Worm (Caenorhabditis elegans) whole organism, late embryonic: ENCODE measurements around the gene pdi-2.
A peak's percentile ranks its signal among the peaks of the same experiment; 100 is the strongest.

Experiments used
- C38D4.7 ChIP-seq: fragments of 200-800 bp; sonication (Bioruptor generic); optimal IDR thresholded peaks from 2 replicates; lab custom pipeline; 2018; ENCODE audit warnings: mild to moderate bottlenecking, missing genetic modification characterization, moderate library complexity, missing compliant biosample characterization
- K09A11.1 ChIP-seq: sonication (generic microtip); optimal IDR thresholded peaks from 2 replicates; lab custom pipeline; 2017; ENCODE audit warnings: antibody characterized with exemption, mild to moderate bottlenecking, missing genetic modification characterization, missing compliant biosample characterization; ENCODE audit not compliant: insufficient read depth
- Y22D7AL.16 ChIP-seq: sonication (generic microtip); optimal IDR thresholded peaks from 2 replicates; lab custom pipeline; 2016; ENCODE audit warnings: missing genetic modification characterization, missing compliant biosample characterization
- ama-1 ChIP-seq: fragments of 150-350 bp; optimal IDR thresholded peaks from 2 replicates; lab custom pipeline; 2014
- ceh-18 ChIP-seq: sonication (generic microtip); optimal IDR thresholded peaks from 2 replicates; lab custom pipeline; 2016; ENCODE audit warnings: missing genetic modification characterization, missing compliant biosample characterization
- ceh-2 ChIP-seq: sonication (generic microtip); optimal IDR thresholded peaks from 2 replicates; lab custom pipeline; 2016; ENCODE audit warnings: missing genotype, missing genetic modification characterization, missing compliant biosample characterization
- ceh-24 ChIP-seq: sonication (generic microtip); optimal IDR thresholded peaks from 2 replicates; lab custom pipeline; 2016; ENCODE audit warnings: mild to moderate bottlenecking, missing genetic modification characterization, missing compliant biosample characterization
- ceh-31 ChIP-seq: sonication (generic microtip); optimal IDR thresholded peaks from 2 replicates; lab custom pipeline; 2016; ENCODE audit warnings: missing genetic modification characterization, missing compliant biosample characterization
- ceh-34 ChIP-seq: sonication (generic microtip); optimal IDR thresholded peaks from 2 replicates; lab custom pipeline; 2016; ENCODE audit warnings: mild to moderate bottlenecking, missing genetic modification characterization, missing compliant biosample characterization
- ceh-45 ChIP-seq: fragments of 200-800 bp; sonication (Bioruptor generic); IDR thresholded peaks from 2 replicates; pipeline ENCODE4 v1.3.6; 2022; ENCODE audit warnings: missing genetic modification reagents, missing genetic modification characterization, missing compliant biosample characterization
- ceh-48 ChIP-seq: sonication (generic microtip); optimal IDR thresholded peaks from 2 replicates; lab custom pipeline; 2016; ENCODE audit warnings: missing genetic modification characterization, inconsistent platforms, missing compliant biosample characterization
- ceh-6 ChIP-seq: fragments of 200-800 bp; sonication (Bioruptor generic); optimal IDR thresholded peaks from 2 replicates; lab custom pipeline; 2018; ENCODE audit warnings: mild to moderate bottlenecking, missing genetic modification characterization, missing compliant biosample characterization
- ceh-9 ChIP-seq: sonication (generic microtip); optimal IDR thresholded peaks from 2 replicates; lab custom pipeline; 2016; ENCODE audit warnings: mild to moderate bottlenecking, missing genetic modification characterization, inconsistent platforms, missing compliant biosample characterization
- elt-2 ChIP-seq: sonication (generic microtip); optimal IDR thresholded peaks from 2 replicates; lab custom pipeline; 2016; ENCODE audit warnings: missing genetic modification reagents, missing genetic modification characterization, missing compliant biosample characterization
- fax-1 ChIP-seq: sonication (generic microtip); optimal IDR thresholded peaks from 2 replicates; lab custom pipeline; 2016; ENCODE audit warnings: missing genotype, missing genetic modification characterization, missing compliant biosample characterization
- fkh-10 ChIP-seq: fragments of 150-350 bp; optimal IDR thresholded peaks from 2 replicates; lab custom pipeline; 2014; ENCODE audit warnings: missing biosample characterization, missing genetic modification reagents, missing genetic modification characterization
- fkh-6 ChIP-seq: sonication (generic microtip); optimal IDR thresholded peaks from 2 replicates; lab custom pipeline; 2016; ENCODE audit warnings: missing genetic modification characterization, missing compliant biosample characterization
- gmeb-2 ChIP-seq: sonication (generic microtip); optimal IDR thresholded peaks from 2 replicates; lab custom pipeline; 2016; ENCODE audit warnings: missing genetic modification characterization, inconsistent platforms, missing compliant biosample characterization
- hlh-13 ChIP-seq: fragments of 200-800 bp; sonication (Bioruptor generic); optimal IDR thresholded peaks from 2 replicates; lab custom pipeline; 2018; ENCODE audit warnings: mild to moderate bottlenecking, missing genetic modification characterization, missing compliant biosample characterization
- hlh-15 ChIP-seq: sonication (generic microtip); optimal IDR thresholded peaks from 2 replicates; lab custom pipeline; 2016; ENCODE audit warnings: missing genetic modification characterization, missing compliant biosample characterization
- hlh-30 ChIP-seq: sonication (generic microtip); optimal IDR thresholded peaks from 2 replicates; lab custom pipeline; 2017; ENCODE audit warnings: antibody characterized with exemption, missing genetic modification characterization, missing compliant biosample characterization; ENCODE audit not compliant: insufficient read depth
- hlh-8 ChIP-seq: sonication (generic microtip); optimal IDR thresholded peaks from 2 replicates; lab custom pipeline; 2016; ENCODE audit warnings: missing genotype, missing genetic modification characterization, missing compliant biosample characterization
- lim-6 ChIP-seq: sonication (generic microtip); optimal IDR thresholded peaks from 2 replicates; lab custom pipeline; 2016; ENCODE audit warnings: missing genetic modification characterization, missing compliant biosample characterization
- mec-3 ChIP-seq: sonication (generic microtip); optimal IDR thresholded peaks from 2 replicates; lab custom pipeline; 2016; ENCODE audit warnings: borderline replicate concordance, missing genetic modification characterization, missing compliant biosample characterization
- pat-9 ChIP-seq: fragments of 200-800 bp; sonication (Bioruptor generic); optimal IDR thresholded peaks from 2 replicates; lab custom pipeline; 2018; ENCODE audit warnings: mild to moderate bottlenecking, missing genetic modification characterization, moderate library complexity, missing compliant biosample characterization
- pax-1 ChIP-seq: fragments of 150-350 bp; optimal IDR thresholded peaks from 2 replicates; lab custom pipeline; 2014; ENCODE audit warnings: missing biosample characterization, missing genetic modification characterization
- pha-2 ChIP-seq: sonication (generic microtip); optimal IDR thresholded peaks from 2 replicates; lab custom pipeline; 2017; ENCODE audit warnings: mild to moderate bottlenecking, missing genetic modification characterization, missing compliant biosample characterization
- pqm-1 ChIP-seq: sonication (generic microtip); optimal IDR thresholded peaks from 2 replicates; lab custom pipeline; 2016; ENCODE audit warnings: missing genetic modification characterization, missing compliant biosample characterization
- pros-1 ChIP-seq: fragments of 150-350 bp; optimal IDR thresholded peaks from 2 replicates; lab custom pipeline; 2014; ENCODE audit warnings: missing biosample characterization, missing genetic modification reagents, missing genetic modification characterization
- ref-2 ChIP-seq: sonication (generic microtip); optimal IDR thresholded peaks from 2 replicates; lab custom pipeline; 2016; ENCODE audit warnings: missing genetic modification characterization, missing compliant biosample characterization
- sdc-2 ChIP-seq: sonication (generic microtip); optimal IDR thresholded peaks from 2 replicates; lab custom pipeline; 2016; ENCODE audit warnings: missing genotype, missing genetic modification characterization, missing compliant biosample characterization
- sox-4 ChIP-seq: sonication (generic microtip); optimal IDR thresholded peaks from 2 replicates; lab custom pipeline; 2017; ENCODE audit warnings: mild to moderate bottlenecking, missing genetic modification characterization, inconsistent platforms, missing compliant biosample characterization
- syd-9 ChIP-seq: sonication (generic microtip); optimal IDR thresholded peaks from 2 replicates; lab custom pipeline; 2016; ENCODE audit warnings: mild to moderate bottlenecking, missing genetic modification characterization, moderate library complexity, missing compliant biosample characterization
- tbx-2 ChIP-seq: sonication (generic microtip); optimal IDR thresholded peaks from 2 replicates; lab custom pipeline; 2016; ENCODE audit warnings: missing genetic modification characterization, missing compliant biosample characterization
- tbx-7 ChIP-seq: sonication (generic microtip); optimal IDR thresholded peaks from 2 replicates; lab custom pipeline; 2016; ENCODE audit warnings: missing genotype, missing genetic modification characterization, missing compliant biosample characterization
- unc-55 ChIP-seq: sonication (generic microtip); optimal IDR thresholded peaks from 2 replicates; lab custom pipeline; 2017; ENCODE audit warnings: missing biosample characterization, missing genetic modification reagents, missing genetic modification characterization
- unc-86 ChIP-seq: sonication (generic microtip); optimal IDR thresholded peaks from 2 replicates; lab custom pipeline; 2016; ENCODE audit warnings: missing genetic modification characterization, missing compliant biosample characterization

The pdi-2 gene

DNA sequence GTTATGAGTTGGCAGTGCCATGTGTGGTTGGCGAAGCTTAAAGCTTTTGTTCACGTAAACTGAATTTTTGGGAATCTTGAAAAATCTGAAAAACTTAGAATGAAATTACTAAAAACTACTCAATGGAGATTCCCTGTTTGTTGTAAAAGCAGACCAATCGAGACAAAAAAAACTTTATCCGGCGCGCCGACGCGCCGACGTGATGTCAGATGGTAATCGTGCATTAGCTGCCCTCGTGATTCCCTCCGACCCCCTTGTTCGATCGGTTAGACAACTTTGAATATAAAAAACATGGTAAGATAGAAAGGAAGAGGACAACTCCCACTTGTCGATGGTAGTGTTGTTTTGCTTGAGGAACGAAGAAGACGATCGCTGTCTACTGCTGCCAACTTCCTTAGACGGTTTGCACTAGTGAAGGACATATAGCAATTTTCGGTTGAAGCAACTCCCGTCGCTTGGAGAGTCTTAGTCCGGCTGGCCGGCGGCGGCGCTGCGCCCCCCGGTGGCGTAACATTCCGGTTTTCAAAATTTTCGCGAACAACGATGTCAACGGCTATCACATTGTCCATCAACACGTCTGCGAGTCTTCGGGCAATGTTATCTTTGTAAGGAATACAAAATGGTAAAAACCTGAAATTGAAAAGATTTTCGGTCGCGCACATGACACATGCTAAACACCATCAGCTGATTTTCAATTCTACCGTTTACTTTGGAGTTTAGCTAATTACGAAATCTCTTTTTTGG, 26.1 kb downstream of the pdi-2 start, which contains the start of gene C07A12.18:
Gene C07A12.18 (minus strand): TSS at position 51 of the 744 bp plus-strand sequence.
- TF ChIP-seq fkh-10 (GFP tag; lab: Kevin White, UChicago) (no peak), mec-3 (tag; lab: Kevin White, UChicago) (no peak), fkh-6 (tag; lab: Kevin White, UChicago) (no peak), ceh-6 (GFP tag; lab: Kevin White, UChicago) (no peak), ceh-2 (tag; lab: Kevin White, UChicago) (no peak), hlh-13 (GFP tag; lab: Kevin White, UChicago) (no peak), tbx-7 (tag; lab: Kevin White, UChicago) (no peak), ceh-18 (tag; lab: Kevin White, UChicago) (no peak), pros-1 (tag; lab: Kevin White, UChicago) (no peak), ceh-48 (no peak), ceh-45 (GFP tag; lab: Robert Waterston, UW) (no peak), elt-2 (tag; lab: Kevin White, UChicago) (no peak), ama-1 (lab: Kevin White, UChicago) (no peak)
- TF ChIP-seq, all 69 proteins: peak for 0

ce11 chrX:4550987-4551386, 27.0 kb downstream of the pdi-2 start:
- TF ChIP-seq ceh-24 (no peak), ref-2 (peak; percentile 60), sdc-2 (no peak)

ce11 chrX:4553033-4553432, 29.1 kb downstream of the pdi-2 start:
- TF ChIP-seq unc-86 (tag; lab: Kevin White, UChicago) (no peak), tbx-2 (tag; lab: Kevin White, UChicago) (no peak), pros-1 (tag; lab: Kevin White, UChicago) (no peak), fkh-10 (GFP tag; lab: Kevin White, UChicago) (no peak), K09A11.1 (tag; lab: Kevin White, UChicago) (no peak), ceh-48 (no peak), ceh-9 (tag; lab: Kevin White, UChicago) (no peak), syd-9 (tag; lab: Kevin White, UChicago) (no peak), hlh-30 (tag; lab: Kevin White, UChicago) (no peak), ceh-34 (no peak), C38D4.7 (GFP tag; lab: Kevin White, UChicago) (no peak), pat-9 (tag; lab: Kevin White, UChicago) (no peak), ceh-6 (GFP tag; lab: Kevin White, UChicago) (no peak), unc-55 (GFP tag; lab: Kevin White, UChicago) (no peak), pax-1 (tag; lab: Kevin White, UChicago) (no peak), gmeb-2 (no peak), hlh-8 (no peak), pha-2 (tag; lab: Kevin White, UChicago) (no peak)

DNA sequence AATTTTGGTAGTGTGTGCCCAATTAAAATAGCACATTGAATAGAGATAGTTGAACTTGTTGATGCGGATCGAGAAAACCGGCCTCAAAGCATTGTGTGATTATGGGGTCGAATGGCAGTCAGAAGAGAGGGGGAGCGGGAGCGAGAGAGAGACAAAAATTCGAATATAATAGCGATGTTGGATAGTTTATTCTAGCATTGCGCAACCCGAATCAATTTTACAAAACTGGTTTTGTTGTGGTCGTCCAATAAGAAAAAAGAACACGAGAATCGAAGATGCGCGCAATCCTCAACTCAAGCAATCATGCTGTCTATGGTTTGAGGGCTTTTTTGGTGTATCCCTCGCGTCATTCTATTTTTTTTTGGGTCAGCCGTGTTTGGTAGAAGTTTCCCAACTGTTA, 29.5 kb downstream of the pdi-2 start:
- TF ChIP-seq ama-1 (lab: Kevin White, UChicago) (no peak), syd-9 (tag; lab: Kevin White, UChicago) (no peak), ceh-6 (GFP tag; lab: Kevin White, UChicago) (no peak), pqm-1 (tag; lab: Kevin White, UChicago) (no peak)

DNA sequence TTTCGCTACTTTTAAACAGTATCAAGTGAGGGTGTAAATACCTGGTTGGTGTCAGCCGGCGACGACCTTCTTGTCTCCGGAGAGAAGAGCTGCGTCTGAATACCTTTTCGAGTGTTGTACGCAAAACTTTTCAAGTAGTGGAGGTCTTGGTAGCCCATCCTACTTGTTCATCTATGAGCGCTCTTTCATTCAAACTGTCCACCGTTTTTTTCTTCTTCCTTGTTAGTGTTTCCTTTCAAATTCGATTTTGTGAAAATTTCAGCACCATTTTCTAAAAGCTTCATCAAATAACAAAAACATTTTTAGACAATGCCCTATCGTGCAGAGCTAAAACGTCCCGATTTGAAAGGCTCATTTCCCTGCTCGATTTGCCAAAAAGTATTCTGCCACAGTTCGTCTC, 30.4 kb downstream of the pdi-2 start, which contains the start of gene ham-2:
Gene ham-2 (plus strand): TSS at position 301 of the 400 bp plus-strand sequence.
- TF ChIP-seq sox-4 (tag; lab: Kevin White, UChicago), result no peak
- no peak for TF ChIP-seq ceh-31 (tag; lab: Kevin White, UChicago)
- TF ChIP-seq ceh-9 (tag; lab: Kevin White, UChicago), result no peak
- no peak for TF ChIP-seq ama-1 (lab: Kevin White, UChicago)
- TF ChIP-seq lim-6, result no peak
- no peak for TF ChIP-seq unc-55 (GFP tag; lab: Kevin White, UChicago)
- no peak for TF ChIP-seq tbx-7 (tag; lab: Kevin White, UChicago)
- TF ChIP-seq fkh-10 (GFP tag; lab: Kevin White, UChicago), result no peak
- no peak for TF ChIP-seq hlh-15 (tag; lab: Kevin White, UChicago)
- no peak for TF ChIP-seq Y22D7AL.16
- TF ChIP-seq pqm-1 (tag; lab: Kevin White, UChicago), result no peak
- no peak for TF ChIP-seq ref-2
- TF ChIP-seq syd-9 (tag; lab: Kevin White, UChicago), result no peak
- TF ChIP-seq hlh-30 (tag; lab: Kevin White, UChicago), result no peak
- TF ChIP-seq fax-1 (tag; lab: Kevin White, UChicago), result no peak
